Worm (Caenorhabditis elegans) whole organism, late embryonic: ENCODE results near the gene sdz-1.
A peak's percentile ranks its signal among the peaks of the same experiment; 100 is the strongest.

Experiments used
- C08G9.2 ChIP-seq: sonication (generic microtip); optimal IDR thresholded peaks from 2 replicates; lab custom pipeline; 2016; ENCODE audit warnings: mild to moderate bottlenecking, missing genetic modification characterization, moderate library complexity, missing compliant biosample characterization
- K09A11.1 ChIP-seq: sonication (generic microtip); optimal IDR thresholded peaks from 2 replicates; lab custom pipeline; 2017; ENCODE audit warnings: antibody characterized with exemption, mild to moderate bottlenecking, missing genetic modification characterization, missing compliant biosample characterization; ENCODE audit not compliant: insufficient read depth
- Y22D7AL.16 ChIP-seq: sonication (generic microtip); optimal IDR thresholded peaks from 2 replicates; lab custom pipeline; 2016; ENCODE audit warnings: missing genetic modification characterization, missing compliant biosample characterization
- ahr-1 ChIP-seq: sonication (generic microtip); optimal IDR thresholded peaks from 2 replicates; lab custom pipeline; 2016; ENCODE audit warnings: missing genetic modification characterization, missing compliant biosample characterization
- ama-1 ChIP-seq: fragments of 150-350 bp; optimal IDR thresholded peaks from 2 replicates; lab custom pipeline; 2014
- ceh-18 ChIP-seq: sonication (generic microtip); optimal IDR thresholded peaks from 2 replicates; lab custom pipeline; 2016; ENCODE audit warnings: missing genetic modification characterization, missing compliant biosample characterization
- ceh-19 ChIP-seq: fragments of 200-800 bp; sonication (Bioruptor generic); optimal IDR thresholded peaks from 2 replicates; lab custom pipeline; 2018; ENCODE audit warnings: mild to moderate bottlenecking, missing genetic modification characterization, missing compliant biosample characterization
- ceh-22 ChIP-seq: sonication (generic microtip); optimal IDR thresholded peaks from 2 replicates; lab custom pipeline; 2017; ENCODE audit warnings: missing biosample characterization, missing genetic modification characterization
- ceh-24 ChIP-seq: sonication (generic microtip); optimal IDR thresholded peaks from 2 replicates; lab custom pipeline; 2016; ENCODE audit warnings: mild to moderate bottlenecking, missing genetic modification characterization, missing compliant biosample characterization
- ceh-34 ChIP-seq: sonication (generic microtip); optimal IDR thresholded peaks from 2 replicates; lab custom pipeline; 2016; ENCODE audit warnings: mild to moderate bottlenecking, missing genetic modification characterization, missing compliant biosample characterization
- ceh-9 ChIP-seq: sonication (generic microtip); optimal IDR thresholded peaks from 2 replicates; lab custom pipeline; 2016; ENCODE audit warnings: mild to moderate bottlenecking, missing genetic modification characterization, inconsistent platforms, missing compliant biosample characterization
- dmd-4 ChIP-seq: sonication (generic microtip); optimal IDR thresholded peaks from 2 replicates; lab custom pipeline; 2016; ENCODE audit warnings: borderline replicate concordance, missing genetic modification characterization, missing compliant biosample characterization
- dve-1 ChIP-seq: sonication (generic microtip); optimal IDR thresholded peaks from 2 replicates; lab custom pipeline; 2017; ENCODE audit warnings: antibody characterized with exemption, mild to moderate bottlenecking, missing genetic modification characterization, missing compliant biosample characterization
- elt-2 ChIP-seq: sonication (generic microtip); optimal IDR thresholded peaks from 2 replicates; lab custom pipeline; 2016; ENCODE audit warnings: missing genetic modification reagents, missing genetic modification characterization, missing compliant biosample characterization
- elt-4 ChIP-seq: sonication (generic microtip); optimal IDR thresholded peaks from 2 replicates; lab custom pipeline; 2016; ENCODE audit warnings: missing genetic modification characterization, missing compliant biosample characterization
- ets-4 ChIP-seq: sonication (generic microtip); optimal IDR thresholded peaks from 2 replicates; lab custom pipeline; 2016; ENCODE audit warnings: missing genetic modification characterization, missing compliant biosample characterization
- eyg-1 ChIP-seq: sonication (generic microtip); optimal IDR thresholded peaks from 2 replicates; lab custom pipeline; 2016; ENCODE audit warnings: missing genotype, missing genetic modification characterization, missing compliant biosample characterization
- gmeb-2 ChIP-seq: sonication (generic microtip); optimal IDR thresholded peaks from 2 replicates; lab custom pipeline; 2016; ENCODE audit warnings: missing genetic modification characterization, inconsistent platforms, missing compliant biosample characterization
- hlh-13 ChIP-seq: fragments of 200-800 bp; sonication (Bioruptor generic); optimal IDR thresholded peaks from 2 replicates; lab custom pipeline; 2018; ENCODE audit warnings: mild to moderate bottlenecking, missing genetic modification characterization, missing compliant biosample characterization
- hlh-15 ChIP-seq: sonication (generic microtip); optimal IDR thresholded peaks from 2 replicates; lab custom pipeline; 2016; ENCODE audit warnings: missing genetic modification characterization, missing compliant biosample characterization
- hlh-30 ChIP-seq: sonication (generic microtip); optimal IDR thresholded peaks from 2 replicates; lab custom pipeline; 2017; ENCODE audit warnings: antibody characterized with exemption, missing genetic modification characterization, missing compliant biosample characterization; ENCODE audit not compliant: insufficient read depth
- hlh-6 ChIP-seq: sonication (generic microtip); optimal IDR thresholded peaks from 2 replicates; lab custom pipeline; 2016; ENCODE audit warnings: missing genotype, missing genetic modification characterization, missing compliant biosample characterization
- lim-6 ChIP-seq: sonication (generic microtip); optimal IDR thresholded peaks from 2 replicates; lab custom pipeline; 2016; ENCODE audit warnings: missing genetic modification characterization, missing compliant biosample characterization
- lin-11 ChIP-seq: fragments of 200-800 bp; sonication (Bioruptor generic); optimal IDR thresholded peaks from 2 replicates; lab custom pipeline; 2018; ENCODE audit warnings: mild to moderate bottlenecking, missing genetic modification characterization, missing compliant biosample characterization
- madf-2 ChIP-seq: sonication (generic microtip); optimal IDR thresholded peaks from 2 replicates; lab custom pipeline; 2017; ENCODE audit warnings: missing genetic modification characterization, missing compliant biosample characterization
- mec-3 ChIP-seq: sonication (generic microtip); optimal IDR thresholded peaks from 2 replicates; lab custom pipeline; 2016; ENCODE audit warnings: borderline replicate concordance, missing genetic modification characterization, missing compliant biosample characterization
- nfya-1 ChIP-seq: sonication (generic microtip); optimal IDR thresholded peaks from 2 replicates; lab custom pipeline; 2017; ENCODE audit warnings: missing genetic modification characterization, mild to moderate bottlenecking, missing compliant biosample characterization, antibody characterized with exemption, moderate library complexity
- nhr-11 ChIP-seq: fragments of 150-350 bp; optimal IDR thresholded peaks from 2 replicates; lab custom pipeline; 2014; ENCODE audit warnings: missing biosample characterization, missing genetic modification characterization
- nhr-232 ChIP-seq: sonication (generic microtip); optimal IDR thresholded peaks from 2 replicates; lab custom pipeline; 2016; ENCODE audit warnings: missing genetic modification characterization, missing compliant biosample characterization
- npax-4 ChIP-seq: sonication (generic microtip); optimal IDR thresholded peaks from 2 replicates; lab custom pipeline; 2016; ENCODE audit warnings: missing genetic modification characterization, missing compliant biosample characterization
- odd-2 ChIP-seq: sonication (generic microtip); optimal IDR thresholded peaks from 2 replicates; lab custom pipeline; 2017; ENCODE audit warnings: antibody characterized with exemption, mild to moderate bottlenecking, missing genetic modification characterization, missing compliant biosample characterization
- pag-3 ChIP-seq: sonication (generic microtip); optimal IDR thresholded peaks from 2 replicates; lab custom pipeline; 2016; ENCODE audit warnings: missing compliant biosample characterization, missing genetic modification characterization, borderline replicate concordance
- pax-1 ChIP-seq: fragments of 150-350 bp; optimal IDR thresholded peaks from 2 replicates; lab custom pipeline; 2014; ENCODE audit warnings: missing biosample characterization, missing genetic modification characterization
- pha-2 ChIP-seq: sonication (generic microtip); optimal IDR thresholded peaks from 2 replicates; lab custom pipeline; 2017; ENCODE audit warnings: mild to moderate bottlenecking, missing genetic modification characterization, missing compliant biosample characterization
- pha-4 ChIP-seq: fragments of 150-350 bp; optimal IDR thresholded peaks from 2 replicates; lab custom pipeline; 2018; ENCODE audit warnings: missing biosample characterization, missing genetic modification reagents, missing genetic modification characterization
- pqm-1 ChIP-seq: sonication (generic microtip); optimal IDR thresholded peaks from 2 replicates; lab custom pipeline; 2016; ENCODE audit warnings: missing genetic modification characterization, missing compliant biosample characterization
- pros-1 ChIP-seq: fragments of 150-350 bp; optimal IDR thresholded peaks from 2 replicates; lab custom pipeline; 2014; ENCODE audit warnings: missing biosample characterization, missing genetic modification reagents, missing genetic modification characterization
- rnt-1 ChIP-seq: sonication (generic microtip); optimal IDR thresholded peaks from 2 replicates; lab custom pipeline; 2016; ENCODE audit warnings: missing genetic modification characterization, missing compliant biosample characterization
- sdc-2 ChIP-seq: sonication (generic microtip); optimal IDR thresholded peaks from 2 replicates; lab custom pipeline; 2016; ENCODE audit warnings: missing genotype, missing genetic modification characterization, missing compliant biosample characterization
- sox-4 ChIP-seq: sonication (generic microtip); optimal IDR thresholded peaks from 2 replicates; lab custom pipeline; 2017; ENCODE audit warnings: mild to moderate bottlenecking, missing genetic modification characterization, inconsistent platforms, missing compliant biosample characterization
- unc-3 ChIP-seq, 2 experiments: fragments of 200-800 bp in 1 of 2; sonication (Bioruptor generic) in 1 of 2; sonication (generic microtip) in 1 of 2; conservative IDR thresholded peaks in 1 of 2; optimal IDR thresholded peaks in 1 of 2; 2 replicates each; pipeline versions ENCODE4 v1.3.6 to Lab custom; 2016 to 2022; ENCODE audit warnings: missing compliant biosample characterization in 2 of 2, missing genetic modification characterization in 2 of 2, missing genetic modification reagents in 1 of 2
- unc-55 ChIP-seq: sonication (generic microtip); optimal IDR thresholded peaks from 2 replicates; lab custom pipeline; 2017; ENCODE audit warnings: missing biosample characterization, missing genetic modification reagents, missing genetic modification characterization
- zip-5 ChIP-seq: sonication (generic microtip); optimal IDR thresholded peaks from 2 replicates; lab custom pipeline; 2016; ENCODE audit warnings: missing genetic modification characterization, missing compliant biosample characterization
- ztf-16 ChIP-seq: sonication (generic microtip); optimal IDR thresholded peaks from 2 replicates; lab custom pipeline; 2017; ENCODE audit warnings: missing genetic modification characterization, missing compliant biosample characterization

Gene sdz-1

DNA sequence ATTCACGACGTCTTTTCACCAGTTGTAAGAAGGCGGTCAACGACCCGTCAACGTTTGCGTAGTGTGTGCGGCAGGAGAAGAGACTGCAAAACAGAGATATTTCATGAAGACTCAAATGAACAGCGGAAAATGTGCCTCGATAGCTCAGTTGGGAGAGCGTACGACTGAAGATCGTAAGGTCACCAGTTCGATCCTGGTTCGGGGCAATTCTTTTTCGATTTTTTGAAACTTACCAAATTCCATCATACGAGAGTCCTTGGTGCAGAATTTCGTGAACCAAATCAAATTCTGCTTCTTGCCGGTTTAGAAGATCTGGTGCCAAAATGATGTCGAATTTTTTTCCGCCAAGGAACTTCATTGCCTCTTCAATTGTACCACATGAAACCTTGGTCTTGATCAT lies 47.2 kb downstream of the sdz-1 start (continued):
- TF ChIP-seq madf-2 (tag; lab: Kevin White, UChicago) = no peak
- TF ChIP-seq ama-1 (lab: Kevin White, UChicago) = no peak
- TF ChIP-seq lin-11 (tag; lab: Kevin White, UChicago) = peak; percentile 12
- no peak for TF ChIP-seq hlh-6 (tag; lab: Kevin White, UChicago)
- peak; percentile 21 for TF ChIP-seq sox-4
- TF ChIP-seq rnt-1 (tag; lab: Kevin White, UChicago) = no peak
- no peak for TF ChIP-seq pha-4 (tag; lab: Kevin White, UChicago)
- TF ChIP-seq unc-3 (GFP tag; conservative IDR thresholded peaks at IDR 0.05; lab: Robert Waterston, UW) = peak; percentile 46; the same call in 1 of the 2 replicates
- TF ChIP-seq unc-3 (tag; optimal IDR thresholded peaks at IDR 0.05; lab: Kevin White, UChicago) = no peak
- no peak for TF ChIP-seq hlh-30 (tag; lab: Kevin White, UChicago)
- TF ChIP-seq eyg-1 = no peak
- TF ChIP-seq pros-1 (tag; lab: Kevin White, UChicago) = no peak
- TF ChIP-seq nhr-232 (tag; lab: Kevin White, UChicago) = peak; percentile 37
- TF ChIP-seq nfya-1 (tag; lab: Kevin White, UChicago) = peak; percentile 19
- TF ChIP-seq ceh-9 (tag; lab: Kevin White, UChicago) = no peak
- no peak for TF ChIP-seq ceh-19
- TF ChIP-seq pqm-1 (tag; lab: Kevin White, UChicago) = no peak
- no peak for TF ChIP-seq K09A11.1
- no peak for TF ChIP-seq lim-6 (tag; lab: Kevin White, UChicago)
- no peak for TF ChIP-seq pag-3 (tag; lab: Kevin White, UChicago)
- peak; percentile 14 for TF ChIP-seq dmd-4 (tag; lab: Kevin White, UChicago)
- TF ChIP-seq zip-5 (tag; lab: Kevin White, UChicago) = no peak
- TF ChIP-seq ets-4 (tag; lab: Kevin White, UChicago) = no peak
- TF ChIP-seq npax-4 = no peak
- peak; percentile 25 for TF ChIP-seq elt-2 (tag; lab: Kevin White, UChicago)
- TF ChIP-seq ahr-1 = no peak
- no peak for TF ChIP-seq hlh-15 (tag; lab: Kevin White, UChicago)
- TF ChIP-seq sdc-2 = peak; percentile 8
- TF ChIP-seq ceh-34 (tag; lab: Kevin White, UChicago) = no peak
- TF ChIP-seq ztf-16 (tag; lab: Kevin White, UChicago) = no peak
- no peak for TF ChIP-seq pha-2 (tag; lab: Kevin White, UChicago)
- no peak for TF ChIP-seq mec-3 (tag; lab: Kevin White, UChicago)
- TF ChIP-seq dve-1 (tag; lab: Kevin White, UChicago) = peak; percentile 23
- peak; percentile 45 for TF ChIP-seq Y22D7AL.16 (tag; lab: Kevin White, UChicago)
- TF ChIP-seq ceh-24 (tag; lab: Kevin White, UChicago) = no peak
- no peak for TF ChIP-seq ceh-22 (tag; lab: Kevin White, UChicago)
- peak; percentile 26 for TF ChIP-seq hlh-13
- no peak for TF ChIP-seq odd-2 (tag; lab: Kevin White, UChicago)
- no peak for TF ChIP-seq elt-4 (tag; lab: Kevin White, UChicago)
- no peak for TF ChIP-seq unc-55
- TF ChIP-seq nhr-11 = no peak
- TF ChIP-seq C08G9.2 (tag; lab: Kevin White, UChicago) = no peak
- peak; percentile 47 for TF ChIP-seq ceh-18 (tag; lab: Kevin White, UChicago)
- TF ChIP-seq gmeb-2 (tag; lab: Kevin White, UChicago) = peak; percentile 53
- TF ChIP-seq pax-1 = no peak
- TF ChIP-seq, all 69 proteins: peak for 21
